Fruit fly (Drosophila melanogaster) Kc167 (cell line): Measurements from ENCODE around the gene CG31870.

Experiments
- insv ChIP-seq: fragments of >200 bp; optimal IDR thresholded peaks from 3 replicates; lab custom pipeline; 2018; ENCODE audit warnings: missing external identifiers
- psq ChIP-seq: fragments of >200 bp; optimal IDR thresholded peaks from 2 replicates; lab custom pipeline; 2017; ENCODE audit warnings: missing external identifiers
- ttk ChIP-seq: sonication (Bioruptor generic); optimal IDR thresholded peaks from 2 replicates; lab custom pipeline; 2017; ENCODE audit warnings: missing external identifiers

DNA sequence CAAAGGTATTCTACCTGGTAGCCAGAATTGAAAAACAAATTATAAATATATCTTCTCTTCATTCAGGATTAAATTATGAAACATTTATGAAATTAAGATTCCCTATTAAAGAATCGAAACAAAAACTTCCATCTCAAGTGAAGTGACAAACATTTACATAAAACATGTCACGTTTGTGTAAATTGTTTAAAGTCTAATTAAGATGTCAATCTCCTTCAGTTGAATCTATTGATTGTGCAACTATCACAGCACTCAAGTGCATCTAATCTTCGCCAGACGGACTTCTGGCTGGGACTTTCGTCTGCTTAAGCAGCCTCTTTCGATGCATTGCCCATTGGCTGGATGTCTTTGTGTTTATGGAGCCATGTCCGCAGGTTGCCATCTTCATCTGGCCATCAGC is 2.0 kb downstream of the CG31870 start:
- TF ChIP-seq psq (lab: Kevin White, UChicago) (no peak), ttk (lab: Kevin White, UChicago) (no peak), insv (lab: Kevin White, UChicago) (no peak)
